Worm (Caenorhabditis elegans) whole organism, L4 larva: ENCODE results near the gene F58A6.5.

Experiments
- F37D6.2 ChIP-seq: sonication (generic microtip); optimal IDR thresholded peaks from 2 replicates; lab custom pipeline; 2016; ENCODE audit warnings: mild to moderate bottlenecking, missing genetic modification characterization, missing compliant biosample characterization
- R02D3.7 ChIP-seq: fragments of 150-350 bp; sonication (generic microtip); optimal IDR thresholded peaks from 3 replicates; lab custom pipeline; 2014; ENCODE audit warnings: missing biosample characterization, missing genetic modification characterization
- Y105C5A.15 ChIP-seq: fragments of 200-800 bp; sonication (Bioruptor generic); IDR thresholded peaks from 2 replicates; pipeline ENCODE4 v1.3.6; 2022; ENCODE audit warnings: missing genetic modification characterization, missing compliant biosample characterization
- Y48G9A.11 ChIP-seq: fragments of 200-800 bp; sonication (Bioruptor generic); IDR thresholded peaks from 2 replicates; pipeline ENCODE4 v1.3.6; 2022; ENCODE audit warnings: missing genetic modification reagents, missing genetic modification characterization, missing compliant biosample characterization
- Y5F2A.4 ChIP-seq: fragments of 200-800 bp; sonication (Bioruptor generic); optimal IDR thresholded peaks from 2 replicates; lab custom pipeline; 2018; ENCODE audit warnings: mild to moderate bottlenecking, missing genetic modification characterization, missing compliant biosample characterization
- arid-1 ChIP-seq: fragments of 200-800 bp; sonication (Bioruptor generic); conservative IDR thresholded peaks from 2 replicates; pipeline ENCODE4 v1.3.6; 2022; ENCODE audit warnings: missing genetic modification reagents, missing genetic modification characterization, missing compliant biosample characterization
- ceh-20 ChIP-seq: fragments of 200-800 bp; sonication (Bioruptor generic); IDR thresholded peaks from 2 replicates; pipeline ENCODE4 v1.3.6; 2022; ENCODE audit warnings: missing genetic modification reagents, missing genetic modification characterization, missing compliant biosample characterization
- ceh-32 ChIP-seq: sonication (generic microtip); optimal IDR thresholded peaks from 2 replicates; lab custom pipeline; 2016; ENCODE audit warnings: mild to moderate bottlenecking, missing genetic modification characterization, missing compliant biosample characterization; ENCODE audit not compliant: poor library complexity
- ceh-44 ChIP-seq: fragments of 200-800 bp; sonication (Bioruptor generic); IDR thresholded peaks from 2 replicates; pipeline ENCODE4 v1.3.6; 2022; ENCODE audit warnings: missing genetic modification reagents, missing genetic modification characterization, missing compliant biosample characterization
- ces-1 ChIP-seq: fragments of 150-350 bp; sonication (generic microtip); optimal IDR thresholded peaks from 4 replicates; lab custom pipeline; 2014; ENCODE audit warnings: missing biosample characterization, missing genetic modification reagents, missing genetic modification characterization
- cey-2 ChIP-seq: sonication (generic microtip); optimal IDR thresholded peaks from 3 replicates; lab custom pipeline; 2017; ENCODE audit warnings: missing genetic modification characterization, mild to moderate bottlenecking, missing compliant biosample characterization, antibody characterized with exemption, borderline replicate concordance; ENCODE audit not compliant: insufficient read depth
- ctbp-1 ChIP-seq: fragments of 200-800 bp; sonication (Bioruptor generic); IDR thresholded peaks from 2 replicates; pipeline ENCODE4 v1.3.6; 2022; ENCODE audit warnings: missing genetic modification reagents, missing genetic modification characterization, missing compliant biosample characterization
- daf-12 ChIP-seq: fragments of 150-350 bp; optimal IDR thresholded peaks from 2 replicates; lab custom pipeline; 2014; ENCODE audit warnings: missing biosample characterization, missing genetic modification reagents, missing genetic modification characterization
- daf-19 ChIP-seq: fragments of 200-800 bp; sonication (Bioruptor generic); conservative IDR thresholded peaks from 2 replicates; pipeline ENCODE4 v1.3.6; 2022; ENCODE audit warnings: missing genetic modification characterization, missing compliant biosample characterization
- dmd-6 ChIP-seq: fragments of 200-800 bp; sonication (Bioruptor generic); IDR thresholded peaks from 2 replicates; pipeline ENCODE4 v1.3.6; 2022; ENCODE audit warnings: missing genetic modification reagents, missing genetic modification characterization, missing compliant biosample characterization
- dmd-9 ChIP-seq: fragments of 200-800 bp; sonication (Bioruptor generic); IDR thresholded peaks from 2 replicates; pipeline ENCODE4 v1.3.6; 2022; ENCODE audit warnings: missing genetic modification reagents, missing genetic modification characterization, missing compliant biosample characterization
- dve-1 ChIP-seq: sonication (generic microtip); optimal IDR thresholded peaks from 2 replicates; lab custom pipeline; 2017; ENCODE audit warnings: antibody characterized with exemption, mild to moderate bottlenecking, missing genetic modification characterization, missing compliant biosample characterization; ENCODE audit not compliant: insufficient read depth
- gei-8 ChIP-seq: fragments of 200-800 bp; sonication (Bioruptor generic); optimal IDR thresholded peaks from 2 replicates; lab custom pipeline; 2018; ENCODE audit warnings: mild to moderate bottlenecking, missing genetic modification characterization, missing compliant biosample characterization
- hif-1 ChIP-seq, 2 experiments: sonication (generic microtip); optimal IDR thresholded peaks; 2 replicates each; lab custom pipeline; 2016 to 2017; ENCODE audit warnings: missing compliant biosample characterization in 2 of 2, missing genetic modification characterization in 2 of 2, missing genetic modification reagents in 2 of 2, missing genotype in 2 of 2, mild to moderate bottlenecking in 1 of 2
- hlh-11 ChIP-seq: fragments of 200-800 bp; sonication (Bioruptor generic); optimal IDR thresholded peaks from 2 replicates; lab custom pipeline; 2018; ENCODE audit warnings: mild to moderate bottlenecking, missing genetic modification characterization, missing compliant biosample characterization
- hmg-1.1 ChIP-seq: fragments of 200-800 bp; sonication (Bioruptor generic); IDR thresholded peaks from 2 replicates; pipeline ENCODE4 v1.3.6; 2022; ENCODE audit warnings: missing genetic modification reagents, missing genetic modification characterization, missing compliant biosample characterization
- jun-1 ChIP-seq: fragments of 150-350 bp; optimal IDR thresholded peaks from 2 replicates; lab custom pipeline; 2014; ENCODE audit warnings: missing biosample characterization, missing genetic modification reagents, missing genetic modification characterization
- lin-13 ChIP-seq: fragments of 150-350 bp; optimal IDR thresholded peaks from 2 replicates; lab custom pipeline; 2014; ENCODE audit warnings: missing biosample characterization, missing genetic modification reagents, missing genetic modification characterization
- lin-15B ChIP-seq: fragments of 150-350 bp; sonication (generic microtip); optimal IDR thresholded peaks from 3 replicates; lab custom pipeline; 2014; ENCODE audit warnings: missing biosample characterization, missing genetic modification characterization
- lin-38 ChIP-seq: fragments of 200-800 bp; sonication (Bioruptor generic); IDR thresholded peaks from 2 replicates; pipeline ENCODE4 v1.3.6; 2022; ENCODE audit warnings: missing genetic modification reagents, missing genetic modification characterization, missing compliant biosample characterization
- lin-39 ChIP-seq: fragments of 150-350 bp; optimal IDR thresholded peaks from 2 replicates; lab custom pipeline; 2014; ENCODE audit warnings: missing biosample characterization, missing genetic modification reagents, missing genetic modification characterization
- madf-5 ChIP-seq, 2 experiments: fragments of 200-800 bp; sonication (Bioruptor generic); IDR thresholded peaks; 2 replicates each; pipeline ENCODE4 v1.3.6; 2022; ENCODE audit warnings: missing compliant biosample characterization in 2 of 2, missing genetic modification characterization in 2 of 2
- mdl-1 ChIP-seq, 2 experiments: fragments of 150-350 bp in 1 of 2; sonication (generic microtip) in 1 of 2; optimal IDR thresholded peaks; 2 replicates each; lab custom pipeline; 2014 to 2017; ENCODE audit warnings: missing biosample characterization in 2 of 2, missing genetic modification characterization in 2 of 2
- mep-1 ChIP-seq: fragments of 150-350 bp; sonication (generic microtip); optimal IDR thresholded peaks from 3 replicates; lab custom pipeline; 2014; ENCODE audit warnings: missing biosample characterization, missing genetic modification characterization
- mes-2 ChIP-seq: sonication (generic microtip); optimal IDR thresholded peaks from 2 replicates; lab custom pipeline; 2016; ENCODE audit warnings: missing genotype, mild to moderate bottlenecking, missing genetic modification characterization, missing compliant biosample characterization; ENCODE audit not compliant: poor library complexity, severe bottlenecking
- mxl-2 ChIP-seq: fragments of 200-800 bp; sonication (Bioruptor generic); conservative IDR thresholded peaks from 2 replicates; pipeline ENCODE4 v1.3.6; 2022; ENCODE audit warnings: missing genetic modification reagents, missing genetic modification characterization, missing compliant biosample characterization
- nhr-102 ChIP-seq: sonication (generic microtip); optimal IDR thresholded peaks from 2 replicates; lab custom pipeline; 2016; ENCODE audit warnings: mild to moderate bottlenecking, missing genetic modification characterization, moderate library complexity, missing compliant biosample characterization
- nhr-237 ChIP-seq: sonication (generic microtip); optimal IDR thresholded peaks from 2 replicates; lab custom pipeline; 2017; ENCODE audit warnings: missing biosample characterization, missing genetic modification characterization
- nhr-28 ChIP-seq: fragments of 150-350 bp; optimal IDR thresholded peaks from 2 replicates; lab custom pipeline; 2014; ENCODE audit warnings: missing biosample characterization, missing genetic modification characterization
- nhr-6 ChIP-seq: fragments of 150-350 bp; optimal IDR thresholded peaks from 2 replicates; lab custom pipeline; 2014; ENCODE audit warnings: missing biosample characterization, missing genetic modification characterization
- nhr-76 ChIP-seq: fragments of 150-350 bp; optimal IDR thresholded peaks from 2 replicates; lab custom pipeline; 2014; ENCODE audit warnings: missing biosample characterization, missing genetic modification characterization
- pha-4 ChIP-seq, 2 experiments: fragments of 150-350 bp in 1 of 2; fragments of 200-800 bp in 1 of 2; sonication (Bioruptor generic) in 1 of 2; IDR thresholded peaks in 1 of 2; optimal IDR thresholded peaks in 1 of 2; 2 replicates each; pipeline versions ENCODE4 v1.3.6 to Lab custom; 2014 to 2022; ENCODE audit warnings: missing genetic modification characterization in 2 of 2, missing genetic modification reagents in 2 of 2, missing biosample characterization in 1 of 2, missing compliant biosample characterization in 1 of 2
- rbr-2 ChIP-seq: sonication (generic microtip); optimal IDR thresholded peaks from 2 replicates; lab custom pipeline; 2016; ENCODE audit warnings: missing genotype, missing genetic modification characterization, missing compliant biosample characterization
- saeg-2 ChIP-seq: fragments of 200-800 bp; sonication (Bioruptor generic); IDR thresholded peaks from 2 replicates; pipeline ENCODE4 v1.3.6; 2022; ENCODE audit warnings: missing genetic modification reagents, missing genetic modification characterization, missing compliant biosample characterization
- sdz-12 ChIP-seq: fragments of 200-800 bp; sonication (Bioruptor generic); optimal IDR thresholded peaks from 2 replicates; lab custom pipeline; 2018; ENCODE audit warnings: mild to moderate bottlenecking, missing genetic modification characterization, missing compliant biosample characterization
- set-16 ChIP-seq: fragments of 200-800 bp; sonication (Bioruptor generic); IDR thresholded peaks from 2 replicates; pipeline ENCODE4 v1.3.6; 2022; ENCODE audit warnings: missing genetic modification reagents, missing genetic modification characterization, missing compliant biosample characterization
- skn-1 ChIP-seq: fragments of 150-350 bp; optimal IDR thresholded peaks from 2 replicates; lab custom pipeline; 2014; ENCODE audit warnings: missing biosample characterization, missing genetic modification characterization
- snpc-1.2 ChIP-seq: fragments of 200-800 bp; sonication (Bioruptor generic); IDR thresholded peaks from 2 replicates; pipeline ENCODE4 v1.3.6; 2022; ENCODE audit warnings: missing genetic modification reagents, missing genetic modification characterization, missing compliant biosample characterization
- snpc-4 ChIP-seq: fragments of 150-350 bp; optimal IDR thresholded peaks from 2 replicates; lab custom pipeline; 2014; ENCODE audit warnings: missing biosample characterization, missing genetic modification characterization
- spr-3 ChIP-seq: fragments of 200-800 bp; sonication (Bioruptor generic); optimal IDR thresholded peaks from 2 replicates; lab custom pipeline; 2018; ENCODE audit warnings: mild to moderate bottlenecking, missing genetic modification characterization, missing compliant biosample characterization
- tag-97 ChIP-seq: fragments of 200-800 bp; sonication (Bioruptor generic); IDR thresholded peaks from 2 replicates; pipeline ENCODE4 v1.3.6; 2022; ENCODE audit warnings: missing genetic modification characterization, missing compliant biosample characterization
- unc-62 ChIP-seq, 3 experiments: fragments of 150-350 bp in 1 of 3; sonication (generic microtip); optimal IDR thresholded peaks in 2 of 3; peaks in 1 of 3; 1 replicate in 1 of 3; 2 replicates in 2 of 3; lab custom pipeline; 2014 to 2017; ENCODE audit warnings: missing biosample characterization in 3 of 3, missing genetic modification characterization in 3 of 3, missing genetic modification reagents in 3 of 3, missing genotype in 1 of 3
- vab-7 ChIP-seq: fragments of 200-800 bp; sonication (Bioruptor generic); IDR thresholded peaks from 2 replicates; pipeline ENCODE4 v1.3.6; 2022; ENCODE audit warnings: missing genetic modification reagents, missing genetic modification characterization, missing compliant biosample characterization
- zip-11 ChIP-seq: fragments of 200-800 bp; sonication (Bioruptor generic); IDR thresholded peaks from 2 replicates; pipeline ENCODE4 v1.3.6; 2022; ENCODE audit warnings: missing genetic modification characterization, missing compliant biosample characterization

The F58A6.5 gene

ce11 chrII:5182451-5182850 lies 34.2 kb upstream of the F58A6.5 start (continued):
- TF ChIP-seq ctbp-1 (GFP tag; lab: Robert Waterston, UW): peak; percentile 15; the same call in 1 of the 2 replicates
- TF ChIP-seq lin-15B (tag; lab: Kevin White, UChicago): no peak
- no peak for TF ChIP-seq zip-11 (GFP tag; lab: Robert Waterston, UW)
- TF ChIP-seq hlh-11: peak; percentile 95
- TF ChIP-seq hif-1 (tag; optimal IDR thresholded peaks at IDR 0.05; lab: Kevin White, UChicago): peak in 1 of 2 experiments; percentile 65
- no peak for TF ChIP-seq daf-12
- no peak for TF ChIP-seq ceh-44 (GFP tag; lab: Robert Waterston, UW)
- TF ChIP-seq dve-1 (tag; lab: Kevin White, UChicago): peak; percentile 78
- no peak for TF ChIP-seq lin-13 (GFP tag; lab: Kevin White, UChicago)
- peak; percentile 97 for TF ChIP-seq dmd-6 (GFP tag; lab: Robert Waterston, UW)
- peak; percentile 81 for TF ChIP-seq nhr-28 (tag; lab: Kevin White, UChicago)
- no peak for TF ChIP-seq daf-19 (GFP tag; lab: Robert Waterston, UW)
- peak; percentile 28 for TF ChIP-seq gei-8 (GFP tag; lab: Kevin White, UChicago)
- no peak for TF ChIP-seq snpc-1.2 (GFP tag; lab: Robert Waterston, UW)
- TF ChIP-seq lin-39 (tag; lab: Kevin White, UChicago): no peak
- peak; percentile 68 for TF ChIP-seq nhr-102 (tag; lab: Kevin White, UChicago)
- no peak for TF ChIP-seq madf-5 (GFP tag; IDR thresholded peaks at IDR 0.05; lab: Robert Waterston, UW)
- peak; percentile 17 for TF ChIP-seq jun-1 (tag; lab: Kevin White, UChicago)
- TF ChIP-seq snpc-4: no peak
- no peak for TF ChIP-seq arid-1 (GFP tag; lab: Robert Waterston, UW)
- no peak for TF ChIP-seq nhr-76 (tag; lab: Kevin White, UChicago)
- TF ChIP-seq mdl-1 (tag; optimal IDR thresholded peaks at IDR 0.05; lab: Kevin White, UChicago): peak; percentile 53 to 79
- TF ChIP-seq rbr-2 (tag; lab: Kevin White, UChicago): peak; percentile 49
- TF ChIP-seq F37D6.2 (tag; lab: Kevin White, UChicago): peak; percentile 2
- no peak for TF ChIP-seq cey-2 (tag; lab: Kevin White, UChicago)
- no peak for TF ChIP-seq vab-7 (GFP tag; lab: Robert Waterston, UW)
- peak; percentile 54 for TF ChIP-seq lin-38
- peak in 1 of 2 experiments; percentile 67 for TF ChIP-seq unc-62 (GFP tag; optimal IDR thresholded peaks at IDR 0.05 in 1 of 2; lab: Kevin White, UChicago)
- no peak for TF ChIP-seq unc-62 (tag; optimal IDR thresholded peaks at IDR 0.05; lab: Kevin White, UChicago)
- TF ChIP-seq Y48G9A.11 (GFP tag; lab: Robert Waterston, UW): no peak
- TF ChIP-seq sdz-12 (GFP tag; lab: Kevin White, UChicago): no peak
- TF ChIP-seq mep-1 (tag; lab: Kevin White, UChicago): peak; percentile 65
- no peak for TF ChIP-seq tag-97 (GFP tag; lab: Robert Waterston, UW)
- TF ChIP-seq set-16: peak; percentile 29; the same call in 1 of the 2 replicates
- TF ChIP-seq nhr-6 (tag; lab: Kevin White, UChicago): peak; percentile 42
- TF ChIP-seq Y105C5A.15 (GFP tag; lab: Robert Waterston, UW): no peak
- TF ChIP-seq mes-2 (tag; lab: Kevin White, UChicago): peak; percentile 15
- no peak for TF ChIP-seq R02D3.7 (tag; lab: Kevin White, UChicago)
- TF ChIP-seq ceh-20 (GFP tag; lab: Robert Waterston, UW): peak; percentile 80; the same call in 1 of the 2 replicates
- no peak for TF ChIP-seq nhr-237
- TF ChIP-seq mxl-2: peak; percentile 57; the same call in 1 of the 2 replicates
- no peak for TF ChIP-seq Y5F2A.4 (GFP tag; lab: Kevin White, UChicago)
- no peak for TF ChIP-seq spr-3 (GFP tag; lab: Kevin White, UChicago)
- no peak for TF ChIP-seq dmd-9 (GFP tag; lab: Robert Waterston, UW)
- peak; percentile 67 for TF ChIP-seq hmg-1.1 (GFP tag; lab: Robert Waterston, UW)
- TF ChIP-seq skn-1 (tag; lab: Kevin White, UChicago): no peak
- TF ChIP-seq pha-4 (GFP tag; IDR thresholded peaks at IDR 0.05; lab: Robert Waterston, UW): no peak
- TF ChIP-seq pha-4 (tag; optimal IDR thresholded peaks at IDR 0.05; lab: Kevin White, UChicago): no peak
- no peak for TF ChIP-seq ces-1 (GFP tag; lab: Kevin White, UChicago)
- no peak for TF ChIP-seq ceh-32 (tag; lab: Kevin White, UChicago)
- TF ChIP-seq saeg-2 (GFP tag; lab: Robert Waterston, UW): 0 out of 2 replicates have a peak, but pooled peaks have one; percentile 24
